Worm (Caenorhabditis elegans) whole organism, late embryonic: ENCODE measurements around the gene C09E8.6.

Experiments
- C08G9.2 ChIP-seq: sonication (generic microtip); optimal IDR thresholded peaks from 2 replicates; lab custom pipeline; 2016; ENCODE audit warnings: mild to moderate bottlenecking, missing genetic modification characterization, moderate library complexity, missing compliant biosample characterization
- C38D4.7 ChIP-seq: fragments of 200-800 bp; sonication (Bioruptor generic); optimal IDR thresholded peaks from 2 replicates; lab custom pipeline; 2018; ENCODE audit warnings: mild to moderate bottlenecking, missing genetic modification characterization, moderate library complexity, missing compliant biosample characterization
- Y22D7AL.16 ChIP-seq: sonication (generic microtip); optimal IDR thresholded peaks from 2 replicates; lab custom pipeline; 2016; ENCODE audit warnings: missing genetic modification characterization, missing compliant biosample characterization
- ceh-18 ChIP-seq: sonication (generic microtip); optimal IDR thresholded peaks from 2 replicates; lab custom pipeline; 2016; ENCODE audit warnings: missing genetic modification characterization, missing compliant biosample characterization
- eyg-1 ChIP-seq: sonication (generic microtip); optimal IDR thresholded peaks from 2 replicates; lab custom pipeline; 2016; ENCODE audit warnings: missing genotype, missing genetic modification characterization, missing compliant biosample characterization
- hlh-8 ChIP-seq: sonication (generic microtip); optimal IDR thresholded peaks from 2 replicates; lab custom pipeline; 2016; ENCODE audit warnings: missing genotype, missing genetic modification characterization, missing compliant biosample characterization
- nfya-1 ChIP-seq: sonication (generic microtip); optimal IDR thresholded peaks from 2 replicates; lab custom pipeline; 2017; ENCODE audit warnings: missing genetic modification characterization, mild to moderate bottlenecking, missing compliant biosample characterization, antibody characterized with exemption, moderate library complexity
- nhr-11 ChIP-seq: fragments of 150-350 bp; optimal IDR thresholded peaks from 2 replicates; lab custom pipeline; 2014; ENCODE audit warnings: missing biosample characterization, missing genetic modification characterization
- odd-2 ChIP-seq: sonication (generic microtip); optimal IDR thresholded peaks from 2 replicates; lab custom pipeline; 2017; ENCODE audit warnings: antibody characterized with exemption, mild to moderate bottlenecking, missing genetic modification characterization, missing compliant biosample characterization
- pag-3 ChIP-seq: sonication (generic microtip); optimal IDR thresholded peaks from 2 replicates; lab custom pipeline; 2016; ENCODE audit warnings: missing compliant biosample characterization, missing genetic modification characterization, borderline replicate concordance
- pat-9 ChIP-seq: fragments of 200-800 bp; sonication (Bioruptor generic); optimal IDR thresholded peaks from 2 replicates; lab custom pipeline; 2018; ENCODE audit warnings: mild to moderate bottlenecking, missing genetic modification characterization, moderate library complexity, missing compliant biosample characterization
- pha-4 ChIP-seq: fragments of 150-350 bp; optimal IDR thresholded peaks from 2 replicates; lab custom pipeline; 2018; ENCODE audit warnings: missing biosample characterization, missing genetic modification reagents, missing genetic modification characterization
- tbx-2 ChIP-seq: sonication (generic microtip); optimal IDR thresholded peaks from 2 replicates; lab custom pipeline; 2016; ENCODE audit warnings: missing genetic modification characterization, missing compliant biosample characterization

DNA sequence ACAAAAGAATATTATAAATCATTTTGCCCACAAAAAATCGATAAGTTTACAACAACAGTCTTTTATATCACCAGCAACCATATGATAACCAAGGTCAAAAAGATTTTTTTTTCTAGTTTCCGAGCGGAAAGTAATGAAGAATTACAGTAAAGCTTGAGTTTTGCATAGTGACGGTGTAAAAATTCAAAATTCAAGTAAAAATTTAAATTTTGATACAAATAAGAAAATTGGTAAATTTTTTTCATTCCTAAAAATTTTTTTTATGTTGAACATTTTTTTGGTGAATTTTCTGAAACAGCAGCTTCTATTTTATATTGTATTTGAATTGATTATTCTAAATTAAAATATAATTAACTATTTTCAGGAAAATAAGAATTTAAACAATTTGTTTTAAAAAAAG is 12.5 kb downstream of the C09E8.6 start, which contains the start of gene W08F4.5:
- TF ChIP-seq nfya-1 (no peak), pha-4 (tag; lab: Kevin White, UChicago) (no peak), nhr-11 (tag; lab: Kevin White, UChicago) (no peak), eyg-1 (tag; lab: Kevin White, UChicago) (no peak), pat-9 (no peak), hlh-8 (tag; lab: Kevin White, UChicago) (no peak), odd-2 (tag; lab: Kevin White, UChicago) (no peak), ceh-18 (tag; lab: Kevin White, UChicago) (no peak), tbx-2 (tag; lab: Kevin White, UChicago) (no peak), pag-3 (tag; lab: Kevin White, UChicago) (no peak), C08G9.2 (no peak), Y22D7AL.16 (tag; lab: Kevin White, UChicago) (no peak), C38D4.7 (GFP tag; lab: Kevin White, UChicago) (no peak)
